Worm (Caenorhabditis elegans): Measurements from ENCODE around the gene C37C3.12.

DNA sequence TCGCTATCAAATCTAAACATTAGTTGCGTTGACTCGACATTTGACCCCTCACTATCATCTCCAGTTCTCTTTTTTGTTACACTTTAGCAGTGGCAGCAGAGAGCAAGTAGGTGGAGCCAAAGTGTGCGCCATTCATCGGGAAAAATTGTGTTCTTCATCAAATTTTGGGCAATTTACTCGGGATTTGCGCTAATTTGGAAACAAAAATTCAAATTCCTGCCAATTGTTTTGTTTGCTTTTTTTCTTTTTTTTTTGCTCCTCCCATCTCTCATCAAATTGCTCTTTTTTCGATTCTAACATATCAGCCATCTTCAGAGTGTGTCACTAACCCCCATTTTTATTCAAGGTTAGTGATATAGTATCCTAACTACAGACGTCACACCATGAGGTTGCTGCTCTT, 12.5 kb downstream of the C37C3.12 start, which contains the start of gene mig-6:
- TF ChIP-seq nhr-80 (tag; optimal IDR thresholded peaks at IDR 0.05) = no peak
- TF ChIP-seq unc-62 (GFP tag; optimal IDR thresholded peaks at IDR 0.05) = no peak
- no peak for TF ChIP-seq pbrm-1 (GFP tag; IDR thresholded peaks at IDR 0.05)
- TF ChIP-seq F37B4.10 (GFP tag; IDR thresholded peaks at IDR 0.05) = no peak
- TF ChIP-seq ama-1 (optimal IDR thresholded peaks at IDR 0.05) = no peak
- TF ChIP-seq ama-1 (GFP tag; optimal IDR thresholded peaks at IDR 0.05) = no peak
- no peak for TF ChIP-seq efl-1 (GFP tag; optimal IDR thresholded peaks at IDR 0.05)
- TF ChIP-seq sea-2 (GFP tag; IDR thresholded peaks at IDR 0.05) = no peak
- no peak for TF ChIP-seq atf-7 (tag; optimal IDR thresholded peaks at IDR 0.05)
- no peak for TF ChIP-seq nhr-27 (tag; optimal IDR thresholded peaks at IDR 0.05)
- TF ChIP-seq nfya-2 (GFP tag; IDR thresholded peaks at IDR 0.05) = no peak

Data from whole organism, young adult.